Worm (Caenorhabditis elegans): ENCODE data around the gene bar-1.

- TF ChIP-seq egl-27 (tag; optimal IDR thresholded peaks at IDR 0.05) (peak; percentile 81), mdl-1 (tag; optimal IDR thresholded peaks at IDR 0.05) (peak in 1 of 2 experiments; percentile 21), gmeb-1 (tag; optimal IDR thresholded peaks at IDR 0.05) (peak; percentile 92), ama-1 (optimal IDR thresholded peaks at IDR 0.05) (no peak)
Observed at ce11 chrX:7181627-7182026, 11.2 kb upstream of the bar-1 start.

Data from whole organism, L2 larva.